Worm (Caenorhabditis elegans): ENCODE measurements around the gene F52C9.5.
A peak's percentile ranks its signal among the peaks of the same experiment; 100 is the strongest.

The F52C9.5 gene

DNA sequence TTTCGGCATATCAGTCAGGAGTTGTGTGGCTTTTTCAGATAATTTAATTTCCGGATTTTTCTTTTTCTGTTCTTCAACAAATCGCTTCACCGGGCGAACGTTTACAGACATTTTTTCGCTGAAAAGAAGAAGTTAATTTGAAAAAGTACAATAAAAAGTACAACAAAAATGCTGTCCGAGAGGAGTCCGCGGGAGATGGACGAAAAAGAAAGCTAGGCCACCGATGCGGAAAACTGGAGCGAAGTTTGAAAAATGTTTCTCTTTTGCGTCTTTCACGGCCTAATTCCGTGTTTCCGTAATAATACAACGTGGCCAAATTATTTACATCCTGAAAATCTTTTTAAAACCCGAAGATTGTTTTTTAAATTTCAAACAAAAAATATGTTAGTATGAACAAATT is 47.2 kb downstream of the F52C9.5 start, which contains the start of gene thoc-5:
thoc-5 (minus strand) TSS at position 152 of the 400 bp plus-strand sequence.
- no peak for TF ChIP-seq ama-1 (optimal IDR thresholded peaks at IDR 0.05)
- TF ChIP-seq ceh-48 (tag; optimal IDR thresholded peaks at IDR 0.05), result no peak
- TF ChIP-seq ceh-22 (tag; optimal IDR thresholded peaks at IDR 0.05), result no peak
- TF ChIP-seq F13H6.1 (tag; optimal IDR thresholded peaks at IDR 0.05), result peak; percentile 86
- TF ChIP-seq tbx-7 (tag; optimal IDR thresholded peaks at IDR 0.05), result peak; percentile 92
- TF ChIP-seq zip-5 (tag; optimal IDR thresholded peaks at IDR 0.05), result peak; percentile 69
- TF ChIP-seq pat-9 (tag; optimal IDR thresholded peaks at IDR 0.05), result no peak
- TF ChIP-seq unc-55 (GFP tag; optimal IDR thresholded peaks at IDR 0.05), result no peak
- TF ChIP-seq pqm-1 (tag; optimal IDR thresholded peaks at IDR 0.05), result peak; percentile 24
- no peak for TF ChIP-seq odd-2 (tag; optimal IDR thresholded peaks at IDR 0.05)
- TF ChIP-seq ceh-30 (tag; optimal IDR thresholded peaks at IDR 0.05), result no peak
- peak; percentile 26 for TF ChIP-seq pros-1 (tag; optimal IDR thresholded peaks at IDR 0.05)
- TF ChIP-seq ztf-16 (tag; optimal IDR thresholded peaks at IDR 0.05), result no peak
- TF ChIP-seq ttx-3 (tag; optimal IDR thresholded peaks at IDR 0.05), result peak; percentile 10
- peak; percentile 31 for TF ChIP-seq ceh-14 (tag; optimal IDR thresholded peaks at IDR 0.05)
- peak; percentile 34 for TF ChIP-seq hlh-15 (tag; optimal IDR thresholded peaks at IDR 0.05)
- TF ChIP-seq hlh-6 (tag; optimal IDR thresholded peaks at IDR 0.05), result peak; percentile 34
- peak; percentile 4 for TF ChIP-seq ceh-19 (GFP tag; optimal IDR thresholded peaks at IDR 0.05)
- no peak for TF ChIP-seq T23F11.4 (GFP tag; optimal IDR thresholded peaks at IDR 0.05)
- TF ChIP-seq unc-3 (GFP tag; conservative IDR thresholded peaks at IDR 0.05), result peak; percentile 37; the same call in 1 of the 2 replicates
- no peak for TF ChIP-seq unc-3 (tag; optimal IDR thresholded peaks at IDR 0.05)
- TF ChIP-seq nfya-1 (tag; optimal IDR thresholded peaks at IDR 0.05), result no peak
- TF ChIP-seq dve-1 (tag; optimal IDR thresholded peaks at IDR 0.05), result no peak
- TF ChIP-seq ceh-31 (tag; optimal IDR thresholded peaks at IDR 0.05), result peak; percentile 96
- TF ChIP-seq sox-4 (tag; optimal IDR thresholded peaks at IDR 0.05), result no peak
- TF ChIP-seq mec-3 (tag; optimal IDR thresholded peaks at IDR 0.05; ENCODE audit: borderline replicate concordance), result peak; percentile 58
- no peak for TF ChIP-seq K09A11.1 (tag; optimal IDR thresholded peaks at IDR 0.05; ENCODE audit: insufficient read depth)
- TF ChIP-seq ahr-1 (tag; optimal IDR thresholded peaks at IDR 0.05), result peak; percentile 10
- peak; percentile 40 for TF ChIP-seq ceh-34 (tag; optimal IDR thresholded peaks at IDR 0.05)
- no peak for TF ChIP-seq elt-4 (tag; optimal IDR thresholded peaks at IDR 0.05)
- TF ChIP-seq eyg-1 (tag; optimal IDR thresholded peaks at IDR 0.05), result no peak
- TF ChIP-seq hlh-30 (tag; optimal IDR thresholded peaks at IDR 0.05; ENCODE audit: insufficient read depth), result no peak
- TF ChIP-seq dmd-4 (tag; optimal IDR thresholded peaks at IDR 0.05; ENCODE audit: borderline replicate concordance), result peak; percentile 14
- no peak for TF ChIP-seq madf-2 (tag; optimal IDR thresholded peaks at IDR 0.05)
- TF ChIP-seq lim-6 (tag; optimal IDR thresholded peaks at IDR 0.05), result peak; percentile 64
- TF ChIP-seq pha-4 (tag; optimal IDR thresholded peaks at IDR 0.05), result no peak
- TF ChIP-seq rnt-1 (tag; optimal IDR thresholded peaks at IDR 0.05), result peak; percentile 74
- TF ChIP-seq Y22D7AL.16 (tag; optimal IDR thresholded peaks at IDR 0.05), result no peak
- TF ChIP-seq gmeb-2 (tag; optimal IDR thresholded peaks at IDR 0.05), result no peak
- TF ChIP-seq pha-2 (tag; optimal IDR thresholded peaks at IDR 0.05), result no peak
- TF ChIP-seq fax-1 (tag; optimal IDR thresholded peaks at IDR 0.05), result peak; percentile 70
- peak; percentile 99 for TF ChIP-seq C08G9.2 (tag; optimal IDR thresholded peaks at IDR 0.05)
- peak; percentile 11 for TF ChIP-seq unc-86 (tag; optimal IDR thresholded peaks at IDR 0.05)
- peak; percentile 75 for TF ChIP-seq ref-2 (tag; optimal IDR thresholded peaks at IDR 0.05)
- no peak for TF ChIP-seq sox-2 (GFP tag; IDR thresholded peaks at IDR 0.05)
- peak; percentile 100 for TF ChIP-seq ets-4 (tag; optimal IDR thresholded peaks at IDR 0.05)
- peak; percentile 51 for TF ChIP-seq elt-2 (tag; optimal IDR thresholded peaks at IDR 0.05)
- TF ChIP-seq ceh-6 (GFP tag; optimal IDR thresholded peaks at IDR 0.05), result no peak
- peak; percentile 20 for TF ChIP-seq unc-42 (tag; optimal IDR thresholded peaks at IDR 0.05)
- TF ChIP-seq C38D4.7 (GFP tag; optimal IDR thresholded peaks at IDR 0.05), result no peak
- no peak for TF ChIP-seq syd-9 (tag; optimal IDR thresholded peaks at IDR 0.05)
- TF ChIP-seq ceh-9 (tag; optimal IDR thresholded peaks at IDR 0.05), result no peak
- TF ChIP-seq nhr-11 (tag; optimal IDR thresholded peaks at IDR 0.05), result no peak
- no peak for TF ChIP-seq che-1 (tag; optimal IDR thresholded peaks at IDR 0.05)
